Fruit fly (Drosophila melanogaster) whole organism, embryonic: Measurements from ENCODE around the gene Mgat4b.

Experiments used
- Adf1 ChIP-seq: fragments of 200-800 bp; sonication (Bioruptor generic); IDR thresholded peaks from 2 replicates; pipeline ENCODE4 v1.3.6; 2022; ENCODE audit warnings: missing biosample characterization, missing genetic modification characterization
- Asciz ChIP-seq: fragments of 200-800 bp; sonication (Bioruptor generic); optimal IDR thresholded peaks from 2 replicates; lab custom pipeline; 2017; ENCODE audit warnings: missing biosample characterization, mild to moderate bottlenecking, missing genetic modification characterization, missing genetic modification reagents
- CG11247 ChIP-seq: fragments of 200-800 bp; sonication (Bioruptor generic); IDR thresholded peaks from 2 replicates; pipeline ENCODE4 v1.3.6; 2022; ENCODE audit warnings: missing biosample characterization, missing genetic modification characterization
- CG11398 ChIP-seq: fragments of 200-800 bp; sonication (Bioruptor generic); optimal IDR thresholded peaks from 2 replicates; lab custom pipeline; 2016; ENCODE audit warnings: missing biosample characterization, missing genetic modification characterization
- CG11504 ChIP-seq: fragments of 200-800 bp; sonication (Bioruptor generic); optimal IDR thresholded peaks from 3 replicates; lab custom pipeline; 2019; ENCODE audit warnings: missing biosample characterization, mild to moderate bottlenecking, missing genetic modification characterization, moderate library complexity
- CG11723 ChIP-seq: fragments of 200-800 bp; sonication (Bioruptor generic); optimal IDR thresholded peaks from 2 replicates; lab custom pipeline; 2017; ENCODE audit warnings: missing biosample characterization, mild to moderate bottlenecking, missing genetic modification characterization
- CG12071 ChIP-seq: fragments of 200-800 bp; sonication (Bioruptor generic); optimal IDR thresholded peaks from 3 replicates; lab custom pipeline; 2018; ENCODE audit warnings: missing biosample characterization, mild to moderate bottlenecking, missing genetic modification characterization
- CG12219 ChIP-seq: fragments of 200-800 bp; sonication (Bioruptor generic); optimal IDR thresholded peaks from 3 replicates; lab custom pipeline; 2018; ENCODE audit warnings: missing biosample characterization, mild to moderate bottlenecking, missing genetic modification characterization
- CG13296 ChIP-seq: fragments of 200-800 bp; sonication (Bioruptor generic); optimal IDR thresholded peaks from 3 replicates; lab custom pipeline; 2018; ENCODE audit warnings: missing biosample characterization, mild to moderate bottlenecking, missing genetic modification characterization
- CG14441 ChIP-seq: fragments of 200-800 bp; sonication (Bioruptor generic); IDR thresholded peaks from 2 replicates; pipeline ENCODE4 v1.3.6; 2022; ENCODE audit warnings: missing biosample characterization, missing genetic modification characterization
- CG14667 ChIP-seq: fragments of 200-800 bp; sonication (Bioruptor generic); IDR thresholded peaks from 2 replicates; pipeline ENCODE4 v1.3.6; 2022; ENCODE audit warnings: missing biosample characterization, missing genetic modification characterization
- CG16813 ChIP-seq: fragments of 200-800 bp; sonication (Bioruptor generic); IDR thresholded peaks from 3 replicates; pipeline ENCODE4 v1.3.6; 2022; ENCODE audit warnings: missing biosample characterization, missing genetic modification characterization; ENCODE audit not compliant: partially characterized antibody
- CG17385 ChIP-seq: fragments of 200-800 bp; sonication (Bioruptor generic); optimal IDR thresholded peaks from 3 replicates; lab custom pipeline; 2018; ENCODE audit warnings: missing biosample characterization, mild to moderate bottlenecking, missing genetic modification characterization
- CG17568 ChIP-seq: fragments of 200-800 bp; sonication (Bioruptor generic); optimal IDR thresholded peaks from 2 replicates; lab custom pipeline; 2018; ENCODE audit warnings: missing biosample characterization, mild to moderate bottlenecking, missing genetic modification characterization, moderate library complexity
- CG17612 ChIP-seq: fragments of 200-800 bp; sonication (Bioruptor generic); IDR thresholded peaks from 2 replicates; pipeline ENCODE4 v1.3.6; 2022; ENCODE audit warnings: missing biosample characterization, missing genetic modification characterization
- CG32772 ChIP-seq: fragments of 200-800 bp; sonication (Bioruptor generic); IDR thresholded peaks from 2 replicates; pipeline ENCODE4 v1.3.6; 2022; ENCODE audit warnings: missing biosample characterization, missing genetic modification characterization
- CG4424 ChIP-seq: fragments of 200-800 bp; sonication (Bioruptor generic); optimal IDR thresholded peaks from 3 replicates; lab custom pipeline; 2016; ENCODE audit warnings: missing biosample characterization, missing genetic modification characterization
- CG6689 ChIP-seq: fragments of 200-800 bp; sonication (Bioruptor generic); IDR thresholded peaks from 2 replicates; pipeline ENCODE4 v1.3.6; 2022; ENCODE audit warnings: missing biosample characterization, missing genetic modification characterization
- CG7839 ChIP-seq: fragments of 200-800 bp; sonication (Bioruptor generic); optimal IDR thresholded peaks from 3 replicates; lab custom pipeline; 2018; ENCODE audit warnings: missing biosample characterization, mild to moderate bottlenecking, missing genetic modification characterization, moderate library complexity
- Dad ChIP-seq: fragments of 200-800 bp; sonication (Bioruptor generic); optimal IDR thresholded peaks from 3 replicates; lab custom pipeline; 2016; ENCODE audit warnings: missing biosample characterization, missing genetic modification characterization
- Dref ChIP-seq: fragments of 200-800 bp; sonication (Bioruptor generic); IDR thresholded peaks from 2 replicates; pipeline ENCODE4 v1.3.6; 2022; ENCODE audit warnings: missing biosample characterization, missing genetic modification characterization
- Elba2 ChIP-seq: fragments of 200-800 bp; sonication (Bioruptor generic); optimal IDR thresholded peaks from 3 replicates; lab custom pipeline; 2016; ENCODE audit warnings: missing biosample characterization, missing genetic modification characterization
- Hr39 ChIP-seq: fragments of >200 bp; optimal IDR thresholded peaks from 2 replicates; lab custom pipeline; 2017
- Scr ChIP-seq: fragments of 200-800 bp; sonication (Bioruptor generic); IDR thresholded peaks from 2 replicates; pipeline ENCODE4 v1.3.6; 2022; ENCODE audit warnings: missing biosample characterization, missing genetic modification characterization; ENCODE audit not compliant: partially characterized antibody
- TFAM ChIP-seq: fragments of 200-800 bp; sonication (Bioruptor generic); optimal IDR thresholded peaks from 2 replicates; lab custom pipeline; 2017; ENCODE audit warnings: missing biosample characterization, missing genetic modification characterization, inconsistent platforms
- Xbp1 ChIP-seq: fragments of 200-800 bp; sonication (Bioruptor generic); optimal IDR thresholded peaks from 3 replicates; lab custom pipeline; 2016; ENCODE audit warnings: missing biosample characterization, mild to moderate bottlenecking, missing genetic modification characterization
- ab ChIP-seq: fragments of 200-800 bp; sonication (Bioruptor generic); optimal IDR thresholded peaks from 2 replicates; lab custom pipeline; 2016; ENCODE audit warnings: missing biosample characterization, missing genetic modification characterization
- ac ChIP-seq: fragments of 200-800 bp; sonication (Bioruptor generic); optimal IDR thresholded peaks from 3 replicates; lab custom pipeline; 2017; ENCODE audit warnings: missing biosample characterization, mild to moderate bottlenecking, missing genetic modification characterization
- bbx ChIP-seq: fragments of 200-800 bp; sonication (Bioruptor generic); IDR thresholded peaks from 2 replicates; pipeline ENCODE4 v1.3.6; 2022; ENCODE audit warnings: missing biosample characterization, missing genetic modification characterization; ENCODE audit not compliant: partially characterized antibody
- br ChIP-seq: fragments of >200 bp; optimal IDR thresholded peaks from 2 replicates; lab custom pipeline; 2017
- chinmo ChIP-seq: fragments of 200-800 bp; sonication (Bioruptor generic); IDR thresholded peaks from 4 replicates; pipeline ENCODE4 v1.3.6; 2022; ENCODE audit warnings: missing biosample characterization, missing genetic modification characterization; ENCODE audit not compliant: partially characterized antibody
- chm ChIP-seq: fragments of 200-800 bp; sonication (Bioruptor generic); IDR thresholded peaks from 2 replicates; pipeline ENCODE4 v1.3.6; 2022; ENCODE audit warnings: missing biosample characterization, missing genetic modification characterization
- dmrt99B ChIP-seq: fragments of 200-800 bp; sonication (Bioruptor generic); optimal IDR thresholded peaks from 2 replicates; lab custom pipeline; 2018; ENCODE audit warnings: missing biosample characterization, mild to moderate bottlenecking, missing genetic modification characterization, moderate library complexity
- esg ChIP-seq: fragments of 200-800 bp; sonication (Bioruptor generic); conservative IDR thresholded peaks from 2 replicates; pipeline ENCODE4 v1.3.6; 2022; ENCODE audit warnings: missing biosample characterization, missing genetic modification characterization
- fd102C ChIP-seq: fragments of 200-800 bp; sonication (Bioruptor generic); optimal IDR thresholded peaks from 2 replicates; lab custom pipeline; 2018; ENCODE audit warnings: missing biosample characterization, mild to moderate bottlenecking, missing genetic modification characterization, moderate library complexity
- gcm ChIP-seq: fragments of 200-800 bp; sonication (Bioruptor generic); optimal IDR thresholded peaks from 2 replicates; lab custom pipeline; 2019; ENCODE audit warnings: missing biosample characterization, mild to moderate bottlenecking, missing genetic modification characterization, moderate library complexity
- gfzf ChIP-seq: fragments of 200-800 bp; sonication (Bioruptor generic); optimal IDR thresholded peaks from 2 replicates; lab custom pipeline; 2016; ENCODE audit warnings: missing biosample characterization, mild to moderate bottlenecking, missing genetic modification characterization, moderate library complexity
- hkb ChIP-seq, 2 experiments: fragments of 200-800 bp in 1 of 2; fragments of >200 bp in 1 of 2; sonication (Bioruptor generic) in 1 of 2; IDR thresholded peaks in 1 of 2; optimal IDR thresholded peaks in 1 of 2; 2 replicates each; pipeline versions ENCODE4 v1.3.6 to Lab custom; 2017 to 2022; ENCODE audit warnings: missing biosample characterization in 1 of 2, missing genetic modification characterization in 1 of 2
- ken ChIP-seq: fragments of 200-800 bp; sonication (Bioruptor generic); IDR thresholded peaks from 3 replicates; pipeline ENCODE4 v1.3.6; 2022; ENCODE audit warnings: missing biosample characterization, missing genetic modification characterization
- lbe ChIP-seq: fragments of 200-800 bp; sonication (Bioruptor generic); optimal IDR thresholded peaks from 2 replicates; lab custom pipeline; 2016; ENCODE audit warnings: missing biosample characterization, mild to moderate bottlenecking, missing genetic modification characterization
- lilli ChIP-seq: fragments of 200-800 bp; sonication (Bioruptor generic); optimal IDR thresholded peaks from 3 replicates; lab custom pipeline; 2016; ENCODE audit warnings: missing biosample characterization, missing genetic modification characterization
- pnt ChIP-seq: fragments of 200-800 bp; sonication (Bioruptor generic); optimal IDR thresholded peaks from 3 replicates; lab custom pipeline; 2016; ENCODE audit warnings: missing biosample characterization, missing genetic modification characterization
- sens ChIP-seq: fragments of 200-800 bp; sonication (Bioruptor generic); peaks from one replicate; lab custom pipeline; 2016; ENCODE audit warnings: missing biosample characterization, missing genetic modification characterization
- sens-2 ChIP-seq: fragments of 200-800 bp; sonication (Bioruptor generic); IDR thresholded peaks from 2 replicates; pipeline ENCODE4 v1.3.6; 2022; ENCODE audit warnings: missing biosample characterization, missing genetic modification characterization
- seq ChIP-seq: fragments of 200-800 bp; sonication (Bioruptor generic); IDR thresholded peaks from 2 replicates; pipeline ENCODE4 v1.3.6; 2022; ENCODE audit warnings: missing biosample characterization, missing genetic modification characterization
- trem ChIP-seq: fragments of 200-800 bp; optimal IDR thresholded peaks from 3 replicates; lab custom pipeline; 2019; ENCODE audit warnings: missing biosample characterization, mild to moderate bottlenecking, missing genetic modification characterization, moderate library complexity
- twi ChIP-seq: fragments of 200-800 bp; optimal IDR thresholded peaks from 2 replicates; lab custom pipeline; 2019; ENCODE audit warnings: missing biosample characterization, mild to moderate bottlenecking, missing genetic modification characterization, moderate library complexity
- usp ChIP-seq: fragments of >200 bp; optimal IDR thresholded peaks from 2 replicates; lab custom pipeline; 2017; ENCODE audit warnings: missing biosample characterization, missing genetic modification characterization

The Mgat4b gene

dm6 chr3L:14757464-14758384 lies 11.4 kb downstream of the Mgat4b start, which contains the start of gene CG42507 (continued):
- peak; percentile 59 for TF ChIP-seq CG6689
- TF ChIP-seq seq = peak; percentile 51; the same call in 1 of the 2 replicates
- peak; percentile 68; the same call in 2 of the 4 replicates for TF ChIP-seq chinmo (GFP tag; lab: Robert Waterston, UW)
- TF ChIP-seq twi (tag; lab: Kevin White, UChicago) = peak; percentile 91
- peak; percentile 53 for TF ChIP-seq CG12219 (GFP tag; lab: Kevin White, UChicago)
- peak; percentile 28 for TF ChIP-seq trem (tag; lab: Kevin White, UChicago)
- peak; percentile 72 for TF ChIP-seq Asciz (GFP tag; lab: Kevin White, UChicago)
- TF ChIP-seq CG17385 (GFP tag; lab: Kevin White, UChicago) = peak; percentile 47
- no peak for TF ChIP-seq lilli (GFP tag; lab: Kevin White, UChicago)
- peak; percentile 66 for TF ChIP-seq lbe (GFP tag; lab: Kevin White, UChicago)
- TF ChIP-seq ken (GFP tag; lab: Robert Waterston, UW) = peak; percentile 18; the same call in 1 of the 3 replicates
- 0 out of 2 replicates have a peak, but pooled peaks have one; percentile 9 for TF ChIP-seq CG14441
- TF ChIP-seq sens (GFP tag; lab: Kevin White, UChicago) = peak; percentile 76
- TF ChIP-seq TFAM (GFP tag; lab: Kevin White, UChicago) = peak; percentile 13
- peak; percentile 34 for TF ChIP-seq CG11723 (GFP tag; lab: Kevin White, UChicago)
- no peak for TF ChIP-seq Dref (GFP tag; lab: Robert Waterston, UW)
- TF ChIP-seq Scr (GFP tag; lab: Robert Waterston, UW) = peak; percentile 45
- no peak for TF ChIP-seq Dad (GFP tag; lab: Kevin White, UChicago)
- TF ChIP-seq ac (GFP tag; lab: Kevin White, UChicago) = peak; percentile 66
- TF ChIP-seq fd102C (GFP tag; lab: Kevin White, UChicago) = peak; percentile 74
- TF ChIP-seq sens-2 (GFP tag; lab: Robert Waterston, UW) = no peak
- no peak for TF ChIP-seq br (lab: Kevin White, UChicago)
- peak; percentile 9 for TF ChIP-seq Elba2 (GFP tag; lab: Kevin White, UChicago)
- TF ChIP-seq Hr39 (lab: Kevin White, UChicago) = no peak
- no peak for TF ChIP-seq CG32772
- TF ChIP-seq gfzf (GFP tag; lab: Kevin White, UChicago) = no peak
- no peak for TF ChIP-seq CG14667 (GFP tag; lab: Robert Waterston, UW)
- peak; percentile 80 for TF ChIP-seq CG12071 (GFP tag; lab: Kevin White, UChicago)
- TF ChIP-seq CG13296 (GFP tag; lab: Kevin White, UChicago) = peak; percentile 77
- no peak for TF ChIP-seq ab (GFP tag; lab: Kevin White, UChicago)
- TF ChIP-seq hkb (optimal IDR thresholded peaks at IDR 0.05; lab: Kevin White, UChicago) = no peak
- TF ChIP-seq hkb (GFP tag; IDR thresholded peaks at IDR 0.05; lab: Robert Waterston, UW) = peak; percentile 32; the same call in 1 of the 2 replicates
- TF ChIP-seq CG16813 = 0 out of 3 replicates have a peak, but pooled peaks have one; percentile 29
- TF ChIP-seq chm (GFP tag; lab: Robert Waterston, UW) = peak; percentile 50
- TF ChIP-seq Adf1 (GFP tag; lab: Robert Waterston, UW) = peak; percentile 83
- TF ChIP-seq CG7839 (tag; lab: Kevin White, UChicago) = peak; percentile 20
- peak; percentile 14 for TF ChIP-seq CG11398
- TF ChIP-seq CG11247 (GFP tag; lab: Robert Waterston, UW) = 0 out of 2 replicates have a peak, but pooled peaks have one; percentile 25
- peak; percentile 13 for TF ChIP-seq pnt
- TF ChIP-seq usp (GFP tag; lab: Kevin White, UChicago) = no peak
- no peak for TF ChIP-seq esg (GFP tag; lab: Robert Waterston, UW)
- no peak for TF ChIP-seq Xbp1 (GFP tag; lab: Kevin White, UChicago)
- no peak for TF ChIP-seq CG4424
- peak; percentile 62 for TF ChIP-seq CG17568 (GFP tag; lab: Kevin White, UChicago)
- 0 out of 2 replicates have a peak, but pooled peaks have one; percentile 8 for TF ChIP-seq bbx (GFP tag; lab: Robert Waterston, UW)
- TF ChIP-seq CG11504 (tag; lab: Kevin White, UChicago) = peak; percentile 4
- no peak for TF ChIP-seq CG17612 (GFP tag; lab: Robert Waterston, UW)
- TF ChIP-seq gcm (GFP tag; lab: Kevin White, UChicago) = peak; percentile 62
- peak; percentile 5 for TF ChIP-seq dmrt99B (tag; lab: Kevin White, UChicago)
